Worm (Caenorhabditis elegans): ENCODE data around the gene C45G9.6.

The C45G9.6 gene

ce11 chrIII:5036158-5036557, at the start of gene C45G9.6:
Gene C45G9.6, plus strand, starts transcription at chrIII:5036458.
- TF ChIP-seq pqm-1 (tag; optimal IDR thresholded peaks at IDR 0.05) (no peak), egl-5 (tag; optimal IDR thresholded peaks at IDR 0.05) (peak; percentile 4)

ce11 chrIII:4986790-4987259, 49.4 kb upstream of the C45G9.6 start, which contains the start of the genes C27F2.10 and wdr-60:
Gene C27F2.10, minus strand, starts transcription at chrIII:4986898.
Gene wdr-60, plus strand, starts transcription at chrIII:4987209.
- TF ChIP-seq egl-5 (tag; optimal IDR thresholded peaks at IDR 0.05) (no peak), nfya-1 (tag; optimal IDR thresholded peaks at IDR 0.05; ENCODE audit: insufficient read depth) (peak; percentile 55), nhr-23 (tag; optimal IDR thresholded peaks at IDR 0.05) (peak; percentile 1), skn-1 (tag; optimal IDR thresholded peaks at IDR 0.05) (no peak), lin-15B (tag; optimal IDR thresholded peaks at IDR 0.05) (peak; percentile 44)

ce11 chrIII:4987666-4988065, 48.6 kb upstream of the C45G9.6 start:
- TF ChIP-seq fkh-10 (GFP tag; optimal IDR thresholded peaks at IDR 0.05), result no peak
- TF ChIP-seq lin-15B (tag; optimal IDR thresholded peaks at IDR 0.05), result no peak
- TF ChIP-seq nhr-25 (tag; optimal IDR thresholded peaks at IDR 0.05), result no peak
- no peak for TF ChIP-seq nhr-11 (tag; optimal IDR thresholded peaks at IDR 0.05)
- TF ChIP-seq nhr-28 (tag; optimal IDR thresholded peaks at IDR 0.05), result no peak
- no peak for TF ChIP-seq ceh-16 (tag; optimal IDR thresholded peaks at IDR 0.05)
- TF ChIP-seq ztf-4 (tag; optimal IDR thresholded peaks at IDR 0.05), result no peak
- no peak for TF ChIP-seq sea-2 (GFP tag; optimal IDR thresholded peaks at IDR 0.05)
- no peak for TF ChIP-seq fkh-2 (tag; optimal IDR thresholded peaks at IDR 0.05)
- TF ChIP-seq pha-4 (tag; optimal IDR thresholded peaks at IDR 0.05), result no peak

ce11 chrIII:4998111-4998859, 38.0 kb upstream of the C45G9.6 start, which contains the start of gene tmem-131:
Gene tmem-131, minus strand, starts transcription at chrIII:4998161.
- TF ChIP-seq pqm-1 (tag; optimal IDR thresholded peaks at IDR 0.05) (no peak), nhr-25 (tag; optimal IDR thresholded peaks at IDR 0.05) (peak; percentile 91), ceh-82 (tag; optimal IDR thresholded peaks at IDR 0.05) (no peak), lsy-12 (tag; optimal IDR thresholded peaks at IDR 0.05) (no peak), zag-1 (tag; optimal IDR thresholded peaks at IDR 0.05) (no peak), pha-4 (tag; optimal IDR thresholded peaks at IDR 0.05) (no peak), nhr-23 (tag; optimal IDR thresholded peaks at IDR 0.05) (peak; percentile 83), egl-5 (tag; optimal IDR thresholded peaks at IDR 0.05) (no peak), ceh-16 (tag; optimal IDR thresholded peaks at IDR 0.05) (no peak), nhr-237 (tag; optimal IDR thresholded peaks at IDR 0.05) (no peak), unc-39 (tag; optimal IDR thresholded peaks at IDR 0.05) (no peak), nhr-12 (tag; optimal IDR thresholded peaks at IDR 0.05) (no peak), fkh-10 (GFP tag; optimal IDR thresholded peaks at IDR 0.05) (no peak), fkh-2 (tag; optimal IDR thresholded peaks at IDR 0.05) (no peak), mml-1 (tag; optimal IDR thresholded peaks at IDR 0.05) (no peak), eor-1 (tag; optimal IDR thresholded peaks at IDR 0.05) (no peak), lin-39 (tag; optimal IDR thresholded peaks at IDR 0.05) (no peak), ceh-28 (tag; optimal IDR thresholded peaks at IDR 0.05) (peak; percentile 79), nfya-1 (tag; optimal IDR thresholded peaks at IDR 0.05; ENCODE audit: insufficient read depth) (peak; percentile 36), jun-1 (tag; optimal IDR thresholded peaks at IDR 0.05) (no peak), mdl-1 (tag; optimal IDR thresholded peaks at IDR 0.05) (no peak), aly-2 (tag; optimal IDR thresholded peaks at IDR 0.05) (no peak)

ce11 chrIII:4998956-4999425, 37.3 kb upstream of the C45G9.6 start, which contains the start of gene smcr-8:
Gene smcr-8, plus strand, starts transcription at chrIII:4999375.
- TF ChIP-seq ceh-28 (tag; optimal IDR thresholded peaks at IDR 0.05) (no peak), snpc-4 (tag; optimal IDR thresholded peaks at IDR 0.05) (peak; percentile 2), R02D3.7 (tag; optimal IDR thresholded peaks at IDR 0.05) (no peak), nfya-1 (tag; optimal IDR thresholded peaks at IDR 0.05; ENCODE audit: insufficient read depth) (peak; percentile 5)

ce11 chrIII:5002231-5002630, 34.0 kb upstream of the C45G9.6 start, which contains the start of gene R144.10:
Gene R144.10, minus strand, starts transcription at chrIII:5002331.
- TF ChIP-seq egl-5 (tag; optimal IDR thresholded peaks at IDR 0.05) (no peak), fkh-10 (GFP tag; optimal IDR thresholded peaks at IDR 0.05) (no peak), pha-4 (tag; optimal IDR thresholded peaks at IDR 0.05) (no peak), ceh-16 (tag; optimal IDR thresholded peaks at IDR 0.05) (no peak), R02D3.7 (tag; optimal IDR thresholded peaks at IDR 0.05) (no peak), jun-1 (tag; optimal IDR thresholded peaks at IDR 0.05) (no peak), ceh-82 (tag; optimal IDR thresholded peaks at IDR 0.05) (no peak), nhr-23 (tag; optimal IDR thresholded peaks at IDR 0.05) (no peak)
